Worm (Caenorhabditis elegans) whole organism, mixed stage, embryonic: ENCODE measurements around the gene dnj-11.
"Not testable (repeated sequence)": the region's sequence is repeated elsewhere in the genome, so short reads cannot be mapped to it uniquely, and the experiment has no call there.

ENCODE experiments used
- M03D4.4 ChIP-seq: sonication (generic microtip); optimal IDR thresholded peaks from 2 replicates; lab custom pipeline; 2017; ENCODE audit warnings: mild to moderate bottlenecking, missing genetic modification characterization, missing compliant biosample characterization
- bed-3 ChIP-seq: fragments of 200-800 bp; sonication (Bioruptor generic); optimal IDR thresholded peaks from 3 replicates; lab custom pipeline; 2018; ENCODE audit warnings: mild to moderate bottlenecking, missing genetic modification characterization, moderate library complexity, missing compliant biosample characterization
- ceh-39 ChIP-seq: fragments of 150-350 bp; optimal IDR thresholded peaks from 2 replicates; lab custom pipeline; 2014; ENCODE audit warnings: missing biosample characterization, missing genetic modification characterization
- ceh-43 ChIP-seq: fragments of 200-800 bp; sonication (Bioruptor generic); optimal IDR thresholded peaks from 2 replicates; lab custom pipeline; 2018; ENCODE audit warnings: mild to moderate bottlenecking, missing genetic modification characterization, moderate library complexity, missing compliant biosample characterization
- ces-1 ChIP-seq: fragments of 150-350 bp; optimal IDR thresholded peaks from 2 replicates; lab custom pipeline; 2014; ENCODE audit warnings: missing biosample characterization, missing genetic modification reagents, missing genetic modification characterization
- cnd-1 ChIP-seq: fragments of 200-800 bp; sonication (Bioruptor generic); optimal IDR thresholded peaks from 2 replicates; lab custom pipeline; 2018; ENCODE audit warnings: mild to moderate bottlenecking, missing genetic modification characterization, missing compliant biosample characterization
- elt-3 ChIP-seq: fragments of 150-350 bp; optimal IDR thresholded peaks from 2 replicates; lab custom pipeline; 2014; ENCODE audit warnings: missing biosample characterization, missing genetic modification characterization
- flh-1 ChIP-seq: fragments of 200-800 bp; sonication (Bioruptor generic); optimal IDR thresholded peaks from 2 replicates; lab custom pipeline; 2018; ENCODE audit warnings: mild to moderate bottlenecking, missing genetic modification characterization, moderate library complexity, missing compliant biosample characterization
- ham-2 ChIP-seq: fragments of 200-800 bp; sonication (Bioruptor generic); optimal IDR thresholded peaks from 2 replicates; lab custom pipeline; 2018; ENCODE audit warnings: mild to moderate bottlenecking, missing genetic modification characterization, missing compliant biosample characterization
- hlh-1 ChIP-seq: fragments of 150-350 bp; optimal IDR thresholded peaks from 2 replicates; lab custom pipeline; 2014; ENCODE audit warnings: missing biosample characterization, missing genetic modification reagents, missing genetic modification characterization
- lin-13 ChIP-seq: fragments of 150-350 bp; optimal IDR thresholded peaks from 2 replicates; lab custom pipeline; 2014; ENCODE audit warnings: missing biosample characterization, missing genetic modification characterization
- lin-32 ChIP-seq: fragments of 200-800 bp; sonication (Bioruptor generic); optimal IDR thresholded peaks from 2 replicates; lab custom pipeline; 2018; ENCODE audit warnings: mild to moderate bottlenecking, missing genetic modification characterization, missing compliant biosample characterization
- lsy-2 ChIP-seq: fragments of 150-350 bp; optimal IDR thresholded peaks from 2 replicates; lab custom pipeline; 2014; ENCODE audit warnings: missing biosample characterization, missing genetic modification characterization
- mab-5 ChIP-seq: fragments of 150-350 bp; optimal IDR thresholded peaks from 2 replicates; lab custom pipeline; 2014; ENCODE audit warnings: missing biosample characterization, missing genetic modification characterization
- mep-1 ChIP-seq: fragments of 150-350 bp; optimal IDR thresholded peaks from 2 replicates; lab custom pipeline; 2017; ENCODE audit warnings: missing biosample characterization, missing genetic modification reagents, missing genetic modification characterization, inconsistent platforms
- mls-2 ChIP-seq: sonication (generic microtip); optimal IDR thresholded peaks from 2 replicates; lab custom pipeline; 2016; ENCODE audit warnings: mild to moderate bottlenecking, missing genetic modification characterization, moderate library complexity, missing compliant biosample characterization
- nhr-12 ChIP-seq: fragments of 150-350 bp; optimal IDR thresholded peaks from 2 replicates; lab custom pipeline; 2014; ENCODE audit warnings: missing biosample characterization, missing genetic modification characterization
- nhr-2 ChIP-seq: fragments of 150-350 bp; optimal IDR thresholded peaks from 2 replicates; lab custom pipeline; 2014; ENCODE audit warnings: missing biosample characterization, missing genetic modification characterization
- nhr-237 ChIP-seq: fragments of 150-350 bp; optimal IDR thresholded peaks from 2 replicates; lab custom pipeline; 2014; ENCODE audit warnings: missing biosample characterization, missing genetic modification characterization
- nhr-28 ChIP-seq: fragments of 150-350 bp; optimal IDR thresholded peaks from 2 replicates; lab custom pipeline; 2014; ENCODE audit warnings: missing biosample characterization, missing genetic modification characterization
- nhr-76 ChIP-seq: sonication (generic microtip); optimal IDR thresholded peaks from 2 replicates; lab custom pipeline; 2017; ENCODE audit warnings: missing biosample characterization, missing genetic modification characterization
- pha-4 ChIP-seq: fragments of 150-350 bp; optimal IDR thresholded peaks from 2 replicates; lab custom pipeline; 2018; ENCODE audit warnings: missing biosample characterization, missing genetic modification reagents, missing genetic modification characterization
- sem-2 ChIP-seq: fragments of 200-800 bp; sonication (Bioruptor generic); optimal IDR thresholded peaks from 2 replicates; lab custom pipeline; 2018; ENCODE audit warnings: mild to moderate bottlenecking, missing genetic modification characterization, missing compliant biosample characterization
- snpc-4 ChIP-seq: fragments of 150-350 bp; optimal IDR thresholded peaks from 2 replicates; lab custom pipeline; 2014; ENCODE audit warnings: missing biosample characterization, missing genetic modification characterization
- tbx-8 ChIP-seq: fragments of 200-800 bp; sonication (Bioruptor generic); optimal IDR thresholded peaks from 2 replicates; lab custom pipeline; 2018; ENCODE audit warnings: mild to moderate bottlenecking, missing genetic modification characterization, moderate library complexity, missing compliant biosample characterization
- unc-120 ChIP-seq: sonication (generic microtip); optimal IDR thresholded peaks from 2 replicates; lab custom pipeline; 2017; ENCODE audit warnings: missing genetic modification characterization, missing compliant biosample characterization; ENCODE audit not compliant: poor library complexity, severe bottlenecking
- unc-39 ChIP-seq: fragments of 150-350 bp; optimal IDR thresholded peaks from 2 replicates; lab custom pipeline; 2014; ENCODE audit warnings: missing biosample characterization, missing genetic modification characterization
- unc-62 ChIP-seq: fragments of 150-350 bp; optimal IDR thresholded peaks from 2 replicates; lab custom pipeline; 2014; ENCODE audit warnings: missing biosample characterization, missing genetic modification reagents, missing genetic modification characterization
- ztf-11 ChIP-seq: fragments of 150-350 bp; optimal IDR thresholded peaks from 2 replicates; lab custom pipeline; 2014; ENCODE audit warnings: missing biosample characterization, missing genetic modification characterization

dnj-11 gene

ce11 chrIV:6590029-6590428 is 4.4 kb downstream of the dnj-11 start, which contains the start of the genes lec-11 and irld-7:
Gene lec-11, minus strand, starts transcription at chrIV:6590154.
Gene irld-7, plus strand, starts transcription at chrIV:6590360.
- TF ChIP-seq nhr-237 (no peak), lin-13 (tag; lab: Kevin White, UChicago) (no peak), ceh-39 (tag; lab: Kevin White, UChicago) (no peak), pha-4 (no peak)

- not testable (repeated sequence) for TF ChIP-seq bed-3; nhr-237; ceh-43 (GFP tag; lab: Kevin White, UChicago)
Measured at ce11 chrIV:6591010-6591746, 5.5 kb downstream of the dnj-11 start, which contains the start of the genes nspb-1 and nspb-2. Gene nspb-1, minus strand, starts transcription at chrIV:6591110. Gene nspb-2, plus strand, starts transcription at chrIV:6591696.

ce11 chrIV:6594871-6595270 is 9.2 kb downstream of the dnj-11 start, which contains the start of gene nspb-3:
Gene nspb-3, minus strand, starts transcription at chrIV:6594971.
- not testable (repeated sequence) for TF ChIP-seq ces-1; flh-1; lin-32 (GFP tag; lab: Kevin White, UChicago)
- TF ChIP-seq, all 35 proteins: peak for 0; not testable (repeated sequence) for 35

- TF ChIP-seq snpc-4 (tag; lab: Kevin White, UChicago) (no peak), unc-39 (tag; lab: Kevin White, UChicago) (no peak), ceh-43 (GFP tag; lab: Kevin White, UChicago) (no peak), nhr-76 (tag; lab: Kevin White, UChicago) (no peak), ces-1 (no peak), nhr-237 (no peak), flh-1 (no peak), nhr-28 (tag; lab: Kevin White, UChicago) (no peak), unc-62 (GFP tag; lab: Kevin White, UChicago) (no peak), tbx-8 (no peak), hlh-1 (tag; lab: Kevin White, UChicago) (no peak), mls-2 (tag; lab: Kevin White, UChicago) (no peak), lin-13 (tag; lab: Kevin White, UChicago) (no peak), ztf-11 (tag; lab: Kevin White, UChicago) (no peak), sem-2 (GFP tag; lab: Kevin White, UChicago) (no peak), bed-3 (no peak)
Measured at ce11 chrIV:6595912-6596311, 10.2 kb downstream of the dnj-11 start, which contains the start of gene F38A5.22. Gene F38A5.22, minus strand, starts transcription at chrIV:6595940.

ce11 chrIV:6597298-6597697 is 11.6 kb downstream of the dnj-11 start, which contains the start of gene F38A5.6:
Gene F38A5.6, minus strand, starts transcription at chrIV:6597398.
- TF ChIP-seq nhr-2 (tag; lab: Kevin White, UChicago) (no peak), M03D4.4 (tag; lab: Kevin White, UChicago) (no peak), ham-2 (GFP tag; lab: Kevin White, UChicago) (no peak)

ce11 chrIV:6597918-6598317 is 12.2 kb downstream of the dnj-11 start, which contains the start of gene nspb-4:
Gene nspb-4, plus strand, starts transcription at chrIV:6598218.
- not testable (repeated sequence) for TF ChIP-seq unc-39, cnd-1, mab-5 (tag; lab: Kevin White, UChicago)

ce11 chrIV:6598740-6599139 is 13.1 kb downstream of the dnj-11 start, which contains the start of gene nspb-5:
Gene nspb-5, plus strand, starts transcription at chrIV:6599040.
- TF ChIP-seq nhr-2 (tag; lab: Kevin White, UChicago); nhr-237; ham-2 (GFP tag; lab: Kevin White, UChicago): not testable (repeated sequence)

ce11 chrIV:6599447-6599846 is 13.8 kb downstream of the dnj-11 start, which contains the start of gene F38A5.8:
Gene F38A5.8, plus strand, starts transcription at chrIV:6599747.
- TF ChIP-seq ham-2 (GFP tag; lab: Kevin White, UChicago): no peak
- no peak for TF ChIP-seq unc-120
- TF ChIP-seq nhr-76 (tag; lab: Kevin White, UChicago): no peak
- no peak for TF ChIP-seq nhr-237
- no peak for TF ChIP-seq lin-13 (tag; lab: Kevin White, UChicago)
- no peak for TF ChIP-seq M03D4.4 (tag; lab: Kevin White, UChicago)
- TF ChIP-seq lsy-2 (tag; lab: Kevin White, UChicago): no peak
- TF ChIP-seq snpc-4 (tag; lab: Kevin White, UChicago): no peak
- TF ChIP-seq pha-4: no peak
- TF ChIP-seq nhr-12 (tag; lab: Kevin White, UChicago): no peak
- TF ChIP-seq mab-5 (tag; lab: Kevin White, UChicago): no peak
- no peak for TF ChIP-seq mls-2 (tag; lab: Kevin White, UChicago)
- no peak for TF ChIP-seq elt-3
- no peak for TF ChIP-seq mep-1 (tag; lab: Kevin White, UChicago)
- TF ChIP-seq unc-39 (tag; lab: Kevin White, UChicago): no peak
- TF ChIP-seq hlh-1 (tag; lab: Kevin White, UChicago): no peak
- no peak for TF ChIP-seq unc-62 (GFP tag; lab: Kevin White, UChicago)
- TF ChIP-seq nhr-28 (tag; lab: Kevin White, UChicago): no peak
